Worm (Caenorhabditis elegans): ENCODE data around the gene Y37A1A.3.

Y37A1A.3 gene

ce11 chrIV:13881754-13882275 is 20.9 kb downstream of the Y37A1A.3 start, which contains the start of gene rpl-29 (continued):
- no peak for TF ChIP-seq jun-1 (tag; optimal IDR thresholded peaks at IDR 0.05)
- peak; percentile 91 for TF ChIP-seq aha-1 (tag)
- peak; percentile 22 for TF ChIP-seq F37D6.2 (tag; optimal IDR thresholded peaks at IDR 0.05)
- no peak for TF ChIP-seq zip-2 (tag; optimal IDR thresholded peaks at IDR 0.05)
- TF ChIP-seq pha-4 (GFP tag; IDR thresholded peaks at IDR 0.05): peak; percentile 65; the same call in 1 of the 2 replicates
- TF ChIP-seq pha-4 (tag; optimal IDR thresholded peaks at IDR 0.05): no peak
- TF ChIP-seq pqm-1 (tag; optimal IDR thresholded peaks at IDR 0.05): no peak
- TF ChIP-seq fos-1 (tag; optimal IDR thresholded peaks at IDR 0.05): no peak
- TF ChIP-seq mes-2 (tag; optimal IDR thresholded peaks at IDR 0.05; ENCODE audit: poor library complexity, severe bottlenecking): peak; percentile 89
- TF ChIP-seq zfp-2 (tag; optimal IDR thresholded peaks at IDR 0.05): no peak
- peak; percentile 80 for TF ChIP-seq dpl-1 (GFP tag; optimal IDR thresholded peaks at IDR 0.05)
- no peak for TF ChIP-seq ceh-62 (tag; optimal IDR thresholded peaks at IDR 0.05)
- no peak for TF ChIP-seq lin-15B (tag; optimal IDR thresholded peaks at IDR 0.05)
- TF ChIP-seq lsy-2 (tag; optimal IDR thresholded peaks at IDR 0.05): peak; percentile 96 to 99
- no peak for TF ChIP-seq sdz-12 (GFP tag; optimal IDR thresholded peaks at IDR 0.05)
- TF ChIP-seq egl-43 (GFP tag; IDR thresholded peaks at IDR 0.05): no peak
- TF ChIP-seq ztf-7 (tag; optimal IDR thresholded peaks at IDR 0.05): peak; percentile 90
- TF ChIP-seq skn-1 (tag; optimal IDR thresholded peaks at IDR 0.05): no peak
- TF ChIP-seq mdt-29 (GFP tag; IDR thresholded peaks at IDR 0.05): peak; percentile 88
- TF ChIP-seq dmd-9 (GFP tag; IDR thresholded peaks at IDR 0.05): peak; percentile 56; the same call in 1 of the 2 replicates
- no peak for TF ChIP-seq daf-8 (GFP tag; IDR thresholded peaks at IDR 0.05)
- TF ChIP-seq vab-7 (GFP tag; IDR thresholded peaks at IDR 0.05): 0 out of 2 replicates have a peak, but pooled peaks have one; percentile 28
- TF ChIP-seq nhr-76 (tag; optimal IDR thresholded peaks at IDR 0.05): no peak
- peak; percentile 61 for TF ChIP-seq T20F7.1 (GFP tag; optimal IDR thresholded peaks at IDR 0.05)
- TF ChIP-seq aly-2 (tag; optimal IDR thresholded peaks at IDR 0.05): no peak
- no peak for TF ChIP-seq Y5F2A.4 (GFP tag; optimal IDR thresholded peaks at IDR 0.05)
- TF ChIP-seq ceh-20 (GFP tag; IDR thresholded peaks at IDR 0.05): 0 out of 2 replicates have a peak, but pooled peaks have one; percentile 43
- TF ChIP-seq lin-13 (GFP tag; optimal IDR thresholded peaks at IDR 0.05): peak; percentile 57
- TF ChIP-seq F26F4.8 (GFP tag; conservative IDR thresholded peaks at IDR 0.05): no peak
- TF ChIP-seq cey-2 (tag; optimal IDR thresholded peaks at IDR 0.05; ENCODE audit: borderline replicate concordance, insufficient read depth): no peak
- TF ChIP-seq fkh-10 (GFP tag; optimal IDR thresholded peaks at IDR 0.05): peak; percentile 72
- TF ChIP-seq unc-39 (tag; optimal IDR thresholded peaks at IDR 0.05): no peak
- TF ChIP-seq nhr-25 (tag; optimal IDR thresholded peaks at IDR 0.05; ENCODE audit: borderline replicate concordance, insufficient read depth): peak; percentile 65
- TF ChIP-seq lir-3 (tag; optimal IDR thresholded peaks at IDR 0.05): no peak
- TF ChIP-seq hlh-11 (tag; optimal IDR thresholded peaks at IDR 0.05): peak; percentile 84
- no peak for TF ChIP-seq snpc-4 (tag; optimal IDR thresholded peaks at IDR 0.05)
- no peak for TF ChIP-seq mxl-2 (GFP tag; conservative IDR thresholded peaks at IDR 0.05)
- peak; percentile 82 for TF ChIP-seq hmg-1.1 (GFP tag; IDR thresholded peaks at IDR 0.05)
- TF ChIP-seq ama-1 (optimal IDR thresholded peaks at IDR 0.05): no peak
- TF ChIP-seq snpc-1.2 (GFP tag; IDR thresholded peaks at IDR 0.05): peak; percentile 98
- TF ChIP-seq ceh-44 (GFP tag; IDR thresholded peaks at IDR 0.05): no peak
- peak; percentile 90 for TF ChIP-seq R02D3.7 (tag; optimal IDR thresholded peaks at IDR 0.05)
- TF ChIP-seq spr-1 (tag; optimal IDR thresholded peaks at IDR 0.05): peak; percentile 43
- TF ChIP-seq spr-3 (GFP tag; optimal IDR thresholded peaks at IDR 0.05): no peak
- TF ChIP-seq unc-130 (GFP tag; optimal IDR thresholded peaks at IDR 0.05): peak; percentile 64
- no peak for TF ChIP-seq zag-1 (tag; optimal IDR thresholded peaks at IDR 0.05)
- no peak for TF ChIP-seq ZK546.5 (tag; optimal IDR thresholded peaks at IDR 0.05)
- no peak for TF ChIP-seq nhr-48 (tag; optimal IDR thresholded peaks at IDR 0.05)
- TF ChIP-seq mep-1 (tag; optimal IDR thresholded peaks at IDR 0.05): peak; percentile 91
- peak; percentile 42 for TF ChIP-seq Y48G9A.11 (GFP tag; IDR thresholded peaks at IDR 0.05)
- no peak for TF ChIP-seq egl-27 (tag; optimal IDR thresholded peaks at IDR 0.05)
- no peak for TF ChIP-seq ztf-11 (tag; optimal IDR thresholded peaks at IDR 0.05)
